Fruit fly (Drosophila melanogaster) Kc167 (cell line): Measurements from ENCODE around the gene CG15578.

ENCODE experiments used
- Myc ChIP-seq: fragments of >200 bp; optimal IDR thresholded peaks from 2 replicates; lab custom pipeline; 2017; ENCODE audit warnings: missing external identifiers
- Sin3A ChIP-seq: fragments of >200 bp; optimal IDR thresholded peaks from 2 replicates; lab custom pipeline; 2018; ENCODE audit warnings: missing external identifiers
- h ChIP-seq: fragments of >200 bp; optimal IDR thresholded peaks from 3 replicates; lab custom pipeline; 2018; ENCODE audit warnings: missing external identifiers
- insv ChIP-seq: fragments of >200 bp; optimal IDR thresholded peaks from 3 replicates; lab custom pipeline; 2018; ENCODE audit warnings: missing external identifiers
- psq ChIP-seq: fragments of >200 bp; optimal IDR thresholded peaks from 2 replicates; lab custom pipeline; 2017; ENCODE audit warnings: missing external identifiers
- ttk ChIP-seq: sonication (Bioruptor generic); optimal IDR thresholded peaks from 2 replicates; lab custom pipeline; 2017; ENCODE audit warnings: missing external identifiers

Gene CG15578

dm6 chrX:4242726-4243125 is 35.0 kb downstream of the CG15578 start, which contains the start of gene Femcoat:
Femcoat (minus strand) TSS chrX:4242826.
- TF ChIP-seq ttk (lab: Kevin White, UChicago), result no peak
- no peak for TF ChIP-seq Sin3A (lab: Kevin White, UChicago)
- TF ChIP-seq insv, result no peak

- no peak for TF ChIP-seq insv
- no peak for TF ChIP-seq Myc (lab: Kevin White, UChicago)
- TF ChIP-seq ttk (lab: Kevin White, UChicago), result no peak
- TF ChIP-seq h (lab: Kevin White, UChicago), result no peak
- no peak for TF ChIP-seq psq (lab: Kevin White, UChicago)
- TF ChIP-seq Sin3A (lab: Kevin White, UChicago), result no peak
Observed at dm6 chrX:4240146-4240545, 37.6 kb downstream of the CG15578 start.
